Worm (Caenorhabditis elegans): Measurements from ENCODE around the gene hsd-3.

Gene hsd-3

DNA sequence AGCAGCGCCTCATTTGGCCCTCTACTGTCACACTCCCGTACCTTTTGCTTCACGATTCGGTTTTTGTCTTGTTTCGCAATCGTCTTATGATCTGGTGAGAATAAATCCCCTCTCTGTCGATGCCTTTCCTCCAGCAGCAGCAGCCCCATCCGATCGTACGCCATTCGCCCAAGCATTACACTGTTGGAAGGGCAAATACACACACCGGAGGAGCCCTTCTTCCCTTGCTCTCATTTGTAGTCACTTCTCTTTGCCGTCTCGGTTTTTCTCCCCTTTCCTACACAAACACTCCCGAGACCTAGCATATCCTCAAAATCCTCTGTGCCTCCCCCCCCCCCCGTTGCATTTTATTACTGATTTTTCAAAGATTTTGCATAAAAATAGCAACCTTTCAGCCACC lies 10.2 kb upstream of the hsd-3 start, which contains the start of gene set-30:
set-30 (plus strand) TSS at position 396 of the 400 bp plus-strand sequence.
- no peak for TF ChIP-seq sma-3 (GFP tag; optimal IDR thresholded peaks at IDR 0.05)
- TF ChIP-seq nhr-129 (tag; optimal IDR thresholded peaks at IDR 0.05): peak; percentile 33
- no peak for TF ChIP-seq egl-27 (tag; optimal IDR thresholded peaks at IDR 0.05)
- no peak for TF ChIP-seq mab-5 (tag; optimal IDR thresholded peaks at IDR 0.05)

DNA sequence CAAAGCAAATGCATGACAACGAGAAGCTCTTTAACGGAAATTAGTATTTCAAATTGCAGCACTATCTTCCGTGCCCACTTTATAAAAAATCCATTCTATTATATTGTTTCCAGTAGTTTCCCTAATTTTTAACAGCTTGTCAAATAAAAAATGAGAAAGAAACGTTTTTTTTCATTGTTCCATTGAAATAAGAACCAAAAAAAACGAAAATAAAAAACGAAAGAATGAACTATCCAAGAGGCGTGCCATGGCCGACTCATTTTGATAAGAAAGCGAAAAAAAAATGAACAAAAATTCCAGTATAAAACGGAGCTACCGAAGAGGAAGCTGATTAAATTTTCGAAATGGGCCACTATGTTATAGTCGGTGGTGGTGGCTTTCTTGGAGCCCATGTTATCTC lies 4.2 kb upstream of the hsd-3 start, which contains the start of gene hsd-2:
hsd-2 (plus strand) TSS at position 301 of the 400 bp plus-strand sequence.
- TF ChIP-seq mbf-1 (tag; optimal IDR thresholded peaks at IDR 0.05) (no peak), snpc-4 (tag; optimal IDR thresholded peaks at IDR 0.05) (no peak), nhr-23 (tag; optimal IDR thresholded peaks at IDR 0.05) (no peak), Y55F3AM.14 (GFP tag; optimal IDR thresholded peaks at IDR 0.05) (no peak), unc-55 (GFP tag; optimal IDR thresholded peaks at IDR 0.05) (no peak), nhr-25 (tag; optimal IDR thresholded peaks at IDR 0.05) (no peak), egl-27 (tag; optimal IDR thresholded peaks at IDR 0.05) (no peak), nhr-77 (tag; optimal IDR thresholded peaks at IDR 0.05) (no peak), gmeb-1 (tag; optimal IDR thresholded peaks at IDR 0.05) (no peak), ztf-4 (tag; optimal IDR thresholded peaks at IDR 0.05) (no peak), mab-5 (tag; optimal IDR thresholded peaks at IDR 0.05) (no peak), blmp-1 (tag; optimal IDR thresholded peaks at IDR 0.05; ENCODE audit: insufficient read depth) (no peak), R02D3.7 (tag; optimal IDR thresholded peaks at IDR 0.05) (no peak)

DNA sequence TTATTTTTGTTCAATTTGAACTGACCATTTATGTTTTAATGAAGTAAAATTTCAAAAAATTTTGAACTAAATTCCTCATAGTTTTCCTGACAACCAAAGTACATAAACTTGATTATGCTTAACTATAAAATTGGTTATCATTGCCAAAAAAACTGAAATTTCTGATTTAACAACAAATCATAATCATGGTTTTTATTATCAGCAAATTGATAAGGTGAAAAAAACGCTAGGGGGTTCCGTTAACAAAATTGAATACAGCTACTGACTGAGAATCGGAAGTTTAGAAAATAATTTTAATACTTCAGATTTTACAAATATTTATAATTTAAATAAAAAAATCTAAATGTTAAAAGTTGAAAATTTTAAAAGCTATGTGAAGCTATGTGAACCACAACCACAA lies 2.1 kb upstream of the hsd-3 start:
- TF ChIP-seq fos-1 (tag; optimal IDR thresholded peaks at IDR 0.05): peak; percentile 25
- no peak for TF ChIP-seq nhr-237 (tag; optimal IDR thresholded peaks at IDR 0.05)

DNA sequence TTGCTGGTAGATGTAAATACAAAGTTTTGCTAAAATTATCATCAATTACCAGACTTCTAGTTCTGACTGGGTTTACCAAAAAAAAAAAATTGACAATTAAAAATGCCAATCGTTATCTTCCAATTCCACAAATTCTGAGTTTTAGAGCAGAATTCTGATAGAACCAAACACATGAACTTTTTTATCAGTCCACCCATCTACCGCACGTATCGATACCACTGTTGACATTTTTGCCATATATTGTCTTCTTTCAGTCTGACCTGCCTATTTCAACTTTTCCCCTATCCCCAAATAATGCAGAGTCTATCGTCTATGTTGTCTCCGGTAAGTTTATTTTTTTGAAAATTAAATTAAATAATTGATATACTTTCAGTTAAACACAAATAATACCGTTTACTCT lies 4.7 kb downstream of the hsd-3 start, which contains the start of gene ZC449.7:
ZC449.7 (plus strand) TSS at position 249 of the 400 bp plus-strand sequence.
- TF ChIP-seq ztf-11 (tag; optimal IDR thresholded peaks at IDR 0.05) (no peak), ceh-16 (tag; optimal IDR thresholded peaks at IDR 0.05) (no peak), unc-62 (GFP tag; optimal IDR thresholded peaks at IDR 0.05) (no peak), F13H6.1 (tag; optimal IDR thresholded peaks at IDR 0.05) (no peak), mbf-1 (tag; optimal IDR thresholded peaks at IDR 0.05) (no peak), lsy-2 (tag; optimal IDR thresholded peaks at IDR 0.05) (no peak), lin-11 (tag; optimal IDR thresholded peaks at IDR 0.05) (no peak), sma-9 (GFP tag; optimal IDR thresholded peaks at IDR 0.05) (no peak), sma-9 (tag; optimal IDR thresholded peaks at IDR 0.05) (no peak), C34F6.9 (tag; optimal IDR thresholded peaks at IDR 0.05) (no peak), nhr-11 (tag; optimal IDR thresholded peaks at IDR 0.05) (no peak), nhr-77 (tag; optimal IDR thresholded peaks at IDR 0.05) (no peak), elt-3 (tag; optimal IDR thresholded peaks at IDR 0.05) (no peak), ZK546.5 (tag; optimal IDR thresholded peaks at IDR 0.05) (no peak)

DNA sequence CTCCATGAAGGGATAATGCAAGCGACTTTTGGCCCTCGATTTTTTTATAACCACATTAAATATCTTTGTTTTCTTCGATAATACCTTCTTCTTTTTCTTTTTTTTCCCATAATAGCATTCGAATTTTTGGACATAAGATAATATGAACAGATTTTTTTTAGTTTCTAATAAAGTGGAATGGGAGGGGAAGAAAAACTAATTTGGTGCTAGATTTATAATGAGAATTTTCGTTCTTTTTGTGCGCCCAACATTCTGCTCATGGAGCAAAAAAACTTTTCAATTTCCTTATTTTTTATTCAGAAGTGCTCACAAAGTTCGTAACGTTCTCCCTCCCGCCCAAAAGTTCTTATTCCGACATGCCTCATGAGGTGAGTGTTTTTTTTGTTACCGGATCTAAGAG lies 6.7 kb downstream of the hsd-3 start, which contains the start of gene ZC449.8:
ZC449.8 (plus strand) TSS at position 301 of the 400 bp plus-strand sequence.
- TF ChIP-seq sma-9 (GFP tag; optimal IDR thresholded peaks at IDR 0.05) (no peak), sma-9 (tag; optimal IDR thresholded peaks at IDR 0.05) (no peak), mdl-1 (tag; optimal IDR thresholded peaks at IDR 0.05) (no peak), nhr-6 (tag; optimal IDR thresholded peaks at IDR 0.05) (no peak), unc-62 (GFP tag; optimal IDR thresholded peaks at IDR 0.05) (no peak), nhr-129 (tag; optimal IDR thresholded peaks at IDR 0.05) (no peak), nhr-12 (tag; optimal IDR thresholded peaks at IDR 0.05) (no peak), nhr-77 (tag; optimal IDR thresholded peaks at IDR 0.05) (no peak), zag-1 (tag; optimal IDR thresholded peaks at IDR 0.05) (no peak), dmd-4 (tag; optimal IDR thresholded peaks at IDR 0.05) (no peak), nhr-10 (tag; optimal IDR thresholded peaks at IDR 0.05) (no peak), fos-1 (tag; optimal IDR thresholded peaks at IDR 0.05) (no peak)

Data from whole organism, L2 larva.